Worm (Caenorhabditis elegans): ENCODE data around the gene jmjd-1.2.

ce11 chrIV:4673332-4673731, 12.5 kb downstream of the jmjd-1.2 start:
- no peak for TF ChIP-seq ceh-31 (tag; optimal IDR thresholded peaks at IDR 0.05)
- no peak for TF ChIP-seq nfya-1 (tag; optimal IDR thresholded peaks at IDR 0.05)
- no peak for TF ChIP-seq fkh-6 (tag; optimal IDR thresholded peaks at IDR 0.05)
- no peak for TF ChIP-seq ttx-3 (tag; optimal IDR thresholded peaks at IDR 0.05)
- TF ChIP-seq pat-9 (tag; optimal IDR thresholded peaks at IDR 0.05), result no peak
- no peak for TF ChIP-seq lin-11 (tag; optimal IDR thresholded peaks at IDR 0.05)
- TF ChIP-seq syd-9 (tag; optimal IDR thresholded peaks at IDR 0.05), result no peak
